Fruit fly (Drosophila melanogaster) whole organism, wandering third instar larva: ENCODE measurements around the gene CG43136.

ENCODE experiments used
- Abd-B ChIP-seq: fragments of >200 bp; optimal IDR thresholded peaks from 2 replicates; lab custom pipeline; 2017; ENCODE audit warnings: missing biosample characterization, missing genetic modification characterization
- CG32264 ChIP-seq: fragments of 200-800 bp; sonication (Bioruptor generic); optimal IDR thresholded peaks from 2 replicates; lab custom pipeline; 2016; ENCODE audit warnings: missing biosample characterization, missing genetic modification characterization
- CG9705 ChIP-seq: fragments of 200-800 bp; sonication (Bioruptor generic); optimal IDR thresholded peaks from 2 replicates; lab custom pipeline; 2018; ENCODE audit warnings: missing biosample characterization, mild to moderate bottlenecking, missing genetic modification characterization
- Dfd ChIP-seq: fragments of >200 bp; optimal IDR thresholded peaks from 2 replicates; lab custom pipeline; 2017; ENCODE audit warnings: missing biosample characterization, missing genetic modification characterization
- Dif ChIP-seq: fragments of 200-275, 200-300 bp; sonication (Bioruptor generic); optimal IDR thresholded peaks from 2 replicates; lab custom pipeline; 2018; ENCODE audit warnings: missing biosample characterization, missing genetic modification characterization; ENCODE audit not compliant: partially characterized antibody
- GATAd ChIP-seq: sonication (Bioruptor generic); optimal IDR thresholded peaks from 2 replicates; lab custom pipeline; 2016; ENCODE audit warnings: missing biosample characterization, missing genetic modification characterization
- HLH106 ChIP-seq: fragments of 200-800 bp; optimal IDR thresholded peaks from 3 replicates; lab custom pipeline; 2019; ENCODE audit warnings: missing biosample characterization, mild to moderate bottlenecking, missing genetic modification characterization, moderate library complexity
- Hnf4 ChIP-seq: fragments of 200-800 bp; sonication (Bioruptor generic); optimal IDR thresholded peaks from 2 replicates; lab custom pipeline; 2016; ENCODE audit warnings: missing biosample characterization, mild to moderate bottlenecking, missing genetic modification characterization
- Hr78 ChIP-seq: fragments of >200 bp; optimal IDR thresholded peaks from 2 replicates; lab custom pipeline; 2017; ENCODE audit warnings: missing biosample characterization, missing genetic modification characterization
- Hr83 ChIP-seq: fragments of 200-300 bp; sonication (Bioruptor generic); optimal IDR thresholded peaks from 2 replicates; lab custom pipeline; 2016; ENCODE audit warnings: missing biosample characterization, mild to moderate bottlenecking, missing genetic modification characterization, moderate library complexity; ENCODE audit not compliant: poor library complexity, severe bottlenecking
- Jra ChIP-seq: sonication (Bioruptor generic); optimal IDR thresholded peaks from 2 replicates; lab custom pipeline; 2016; ENCODE audit warnings: missing biosample characterization, missing genetic modification characterization
- Myc ChIP-seq: fragments of >200 bp; optimal IDR thresholded peaks from 2 replicates; lab custom pipeline; 2017
- N ChIP-seq: fragments of >200 bp; optimal IDR thresholded peaks from 2 replicates; lab custom pipeline; 2018; ENCODE audit warnings: missing biosample characterization, missing external identifiers, missing genetic modification characterization
- Sp1 ChIP-seq: fragments of 200-800 bp; sonication (Bioruptor generic); optimal IDR thresholded peaks from 3 replicates; lab custom pipeline; 2019; ENCODE audit warnings: missing biosample characterization, mild to moderate bottlenecking, missing genetic modification characterization, moderate library complexity
- Vsx2 ChIP-seq: fragments of 200-300, 225-300 bp; sonication (Bioruptor generic); optimal IDR thresholded peaks from 2 replicates; lab custom pipeline; 2018; ENCODE audit warnings: missing biosample characterization, missing genetic modification characterization; ENCODE audit not compliant: partially characterized antibody
- br ChIP-seq: fragments of 200-800 bp; sonication (Bioruptor generic); optimal IDR thresholded peaks from 2 replicates; lab custom pipeline; 2016; ENCODE audit warnings: missing biosample characterization, missing genetic modification characterization
- brk ChIP-seq: fragments of 200-800 bp; sonication (Bioruptor generic); optimal IDR thresholded peaks from 2 replicates; lab custom pipeline; 2016; ENCODE audit warnings: missing biosample characterization, mild to moderate bottlenecking, missing genetic modification characterization
- dl ChIP-seq, 2 experiments: fragments of 175-275, 200-275 bp in 1 of 2; fragments of 200-275 bp in 1 of 2; sonication (Bioruptor generic); optimal IDR thresholded peaks; lab custom pipeline; 2018; ENCODE audit warnings: mild to moderate bottlenecking in 2 of 2, missing biosample characterization in 2 of 2, missing genetic modification characterization in 2 of 2, moderate library complexity in 2 of 2; ENCODE audit not compliant: partially characterized antibody in 2 of 2, insufficient read depth in 1 of 2
- dmrt93B ChIP-seq: fragments of 200-800 bp; sonication (Bioruptor generic); optimal IDR thresholded peaks from 2 replicates; lab custom pipeline; 2018; ENCODE audit warnings: missing biosample characterization, mild to moderate bottlenecking, missing genetic modification characterization
- dsf ChIP-seq: sonication (Bioruptor generic); optimal IDR thresholded peaks from 2 replicates; lab custom pipeline; 2016; ENCODE audit warnings: missing biosample characterization, missing genetic modification characterization, borderline replicate concordance
- ey ChIP-seq: fragments of 200-800 bp; sonication (Bioruptor generic); optimal IDR thresholded peaks from 2 replicates; lab custom pipeline; 2016; ENCODE audit warnings: missing biosample characterization, missing genetic modification characterization
- foxo ChIP-seq, 2 experiments: fragments of 200-800 bp; sonication (Bioruptor generic); optimal IDR thresholded peaks; 2 replicates in 1 of 2; 3 replicates in 1 of 2; lab custom pipeline; 2016 to 2017; ENCODE audit warnings: missing biosample characterization in 2 of 2, missing genetic modification characterization in 2 of 2
- fru ChIP-seq: fragments of 200-800 bp; sonication (Bioruptor generic); optimal IDR thresholded peaks from 3 replicates; lab custom pipeline; 2016; ENCODE audit warnings: missing biosample characterization, mild to moderate bottlenecking, missing genetic modification characterization
- h ChIP-seq: fragments of 200-800 bp; sonication (Bioruptor generic); optimal IDR thresholded peaks from 3 replicates; lab custom pipeline; 2016; ENCODE audit warnings: missing biosample characterization, mild to moderate bottlenecking, missing genetic modification characterization
- jim ChIP-seq: fragments of 175-275, 200-325 bp; sonication (Bioruptor generic); optimal IDR thresholded peaks from 2 replicates; lab custom pipeline; 2016; ENCODE audit warnings: missing biosample characterization, mild to moderate bottlenecking, missing genetic modification characterization
- lola ChIP-seq: fragments of >200 bp; optimal IDR thresholded peaks from 2 replicates; lab custom pipeline; 2017; ENCODE audit warnings: missing biosample characterization, missing genetic modification characterization
- pan ChIP-seq: fragments of >200 bp; optimal IDR thresholded peaks from 2 replicates; lab custom pipeline; 2017
- psq ChIP-seq: fragments of 200-800 bp; sonication (Bioruptor generic); optimal IDR thresholded peaks from 3 replicates; lab custom pipeline; 2017; ENCODE audit warnings: missing biosample characterization, mild to moderate bottlenecking, missing genetic modification characterization, moderate library complexity
- rgr ChIP-seq: fragments of 200-800 bp; sonication (Bioruptor generic); optimal IDR thresholded peaks from 3 replicates; lab custom pipeline; 2016; ENCODE audit warnings: missing biosample characterization, mild to moderate bottlenecking, missing genetic modification characterization
- sage ChIP-seq: fragments of 200-800 bp; sonication (Bioruptor generic); optimal IDR thresholded peaks from 2 replicates; lab custom pipeline; 2016; ENCODE audit warnings: missing biosample characterization, mild to moderate bottlenecking, missing genetic modification characterization
- sv ChIP-seq: fragments of 200-800 bp; sonication (Bioruptor generic); optimal IDR thresholded peaks from 3 replicates; lab custom pipeline; 2016; ENCODE audit warnings: missing biosample characterization, missing genetic modification characterization
- tai ChIP-seq: sonication (Bioruptor generic); optimal IDR thresholded peaks from 2 replicates; lab custom pipeline; 2016; ENCODE audit warnings: missing biosample characterization, missing genetic modification characterization
- usp ChIP-seq: fragments of >200 bp; optimal IDR thresholded peaks from 2 replicates; lab custom pipeline; 2017; ENCODE audit warnings: missing biosample characterization, missing genetic modification characterization
- woc ChIP-seq: sonication (Bioruptor generic); optimal IDR thresholded peaks from 2 replicates; lab custom pipeline; 2016; ENCODE audit warnings: missing biosample characterization, mild to moderate bottlenecking, missing genetic modification characterization

CG43136 gene

dm6 chrX:5852677-5853076 lies 884 bp upstream of the CG43136 start:
- TF ChIP-seq ey (GFP tag; lab: Kevin White, UChicago): no peak
- TF ChIP-seq br: no peak
- no peak for TF ChIP-seq dmrt93B
- no peak for TF ChIP-seq dl (GFP tag; optimal IDR thresholded peaks at IDR 0.05; lab: Kevin White, UChicago; ENCODE audit: insufficient read depth in 1 of 2, partially characterized antibody in 2 of 2)
- TF ChIP-seq Abd-B (GFP tag; lab: Kevin White, UChicago): no peak
- TF ChIP-seq fru (GFP tag; lab: Kevin White, UChicago): no peak
- no peak for TF ChIP-seq Hr78 (GFP tag; lab: Kevin White, UChicago)
- no peak for TF ChIP-seq jim (GFP tag; lab: Kevin White, UChicago)
- TF ChIP-seq rgr (GFP tag; lab: Kevin White, UChicago): no peak
- no peak for TF ChIP-seq woc (GFP tag; lab: Kevin White, UChicago)
- no peak for TF ChIP-seq sage (GFP tag; lab: Kevin White, UChicago)
- no peak for TF ChIP-seq N (GFP tag; lab: Kevin White, UChicago)
- TF ChIP-seq Dfd (GFP tag; lab: Kevin White, UChicago): no peak
- TF ChIP-seq brk (GFP tag; lab: Kevin White, UChicago): no peak
- TF ChIP-seq lola (GFP tag; lab: Kevin White, UChicago): no peak
- TF ChIP-seq Vsx2 (GFP tag; lab: Kevin White, UChicago): no peak
- TF ChIP-seq pan (lab: Kevin White, UChicago): no peak
- TF ChIP-seq Hr83: no peak
- no peak for TF ChIP-seq Hnf4 (GFP tag; lab: Kevin White, UChicago)

- no peak for TF ChIP-seq jim (GFP tag; lab: Kevin White, UChicago)
- TF ChIP-seq CG9705 (GFP tag; lab: Kevin White, UChicago): no peak
- TF ChIP-seq Sp1 (GFP tag; lab: Kevin White, UChicago): no peak
- TF ChIP-seq tai: no peak
- TF ChIP-seq br: no peak
- no peak for TF ChIP-seq Vsx2 (GFP tag; lab: Kevin White, UChicago)
- TF ChIP-seq dsf (GFP tag; lab: Kevin White, UChicago): no peak
- TF ChIP-seq GATAd: no peak
- no peak for TF ChIP-seq Hr78 (GFP tag; lab: Kevin White, UChicago)
- no peak for TF ChIP-seq dmrt93B
- no peak for TF ChIP-seq Dif
- no peak for TF ChIP-seq woc (GFP tag; lab: Kevin White, UChicago)
These were observed 11.5 kb downstream of the CG43136 start, which contains the start of gene CG43137 for dm6 chrX:5865051-5865450. TSS of gene CG43137 (minus strand) at chrX:5865151.

DNA sequence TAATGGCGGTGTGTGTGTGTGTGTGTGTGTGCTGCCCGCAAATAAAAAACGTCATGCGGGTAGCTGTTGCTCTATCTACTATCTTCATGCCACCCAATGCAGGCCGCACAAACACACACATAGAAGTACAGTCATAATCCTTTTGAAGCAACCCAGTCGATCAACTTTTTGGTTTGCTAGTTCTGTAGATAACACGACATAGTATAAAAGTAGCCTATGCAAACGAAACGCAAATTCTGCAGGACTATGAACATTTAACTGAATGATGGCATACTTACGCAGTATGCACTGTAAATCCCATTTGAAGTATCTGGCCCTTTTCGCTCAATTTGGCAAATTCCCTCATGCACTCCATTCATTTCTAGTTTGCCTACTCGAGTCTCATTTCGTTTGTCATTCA lies 12.5 kb downstream of the CG43136 start:
- no peak for TF ChIP-seq CG32264
- TF ChIP-seq psq (GFP tag; lab: Kevin White, UChicago): no peak
- TF ChIP-seq GATAd: no peak
- TF ChIP-seq h (GFP tag; lab: Kevin White, UChicago): no peak
- TF ChIP-seq Dif: no peak
- no peak for TF ChIP-seq Abd-B (GFP tag; lab: Kevin White, UChicago)
- TF ChIP-seq sv (GFP tag; lab: Kevin White, UChicago): no peak
- TF ChIP-seq brk (GFP tag; lab: Kevin White, UChicago): no peak
- no peak for TF ChIP-seq Dfd (GFP tag; lab: Kevin White, UChicago)
- TF ChIP-seq dmrt93B: no peak
- TF ChIP-seq lola (GFP tag; lab: Kevin White, UChicago): no peak
- TF ChIP-seq usp (GFP tag; lab: Kevin White, UChicago): no peak
- TF ChIP-seq N (GFP tag; lab: Kevin White, UChicago): no peak
- TF ChIP-seq Hnf4 (GFP tag; lab: Kevin White, UChicago): no peak
- no peak for TF ChIP-seq Jra (GFP tag; lab: Kevin White, UChicago)
- TF ChIP-seq dsf (GFP tag; lab: Kevin White, UChicago): no peak
- TF ChIP-seq Myc: no peak

dm6 chrX:5868795-5869194 lies 15.2 kb downstream of the CG43136 start, which contains the start of gene CG15764:
TSS of gene CG15764 (plus strand) at chrX:5869095.
- TF ChIP-seq woc (GFP tag; lab: Kevin White, UChicago) (no peak), Abd-B (GFP tag; lab: Kevin White, UChicago) (no peak), rgr (GFP tag; lab: Kevin White, UChicago) (no peak), Dif (no peak), Hnf4 (GFP tag; lab: Kevin White, UChicago) (no peak), Hr78 (GFP tag; lab: Kevin White, UChicago) (no peak), brk (GFP tag; lab: Kevin White, UChicago) (no peak), foxo (GFP tag; optimal IDR thresholded peaks at IDR 0.05; lab: Kevin White, UChicago) (no peak), N (GFP tag; lab: Kevin White, UChicago) (no peak), tai (no peak), psq (GFP tag; lab: Kevin White, UChicago) (no peak), h (GFP tag; lab: Kevin White, UChicago) (no peak), Hr83 (no peak), Sp1 (GFP tag; lab: Kevin White, UChicago) (no peak), dsf (GFP tag; lab: Kevin White, UChicago) (no peak), Dfd (GFP tag; lab: Kevin White, UChicago) (no peak), dl (GFP tag; optimal IDR thresholded peaks at IDR 0.05; lab: Kevin White, UChicago; ENCODE audit: insufficient read depth in 1 of 2, partially characterized antibody in 2 of 2) (no peak), sage (GFP tag; lab: Kevin White, UChicago) (no peak), CG9705 (GFP tag; lab: Kevin White, UChicago) (no peak), HLH106 (no peak)
